Fruit fly (Drosophila melanogaster) whole organism, embryonic: ENCODE measurements around the gene pcm.

Source experiments
- Atf3 ChIP-seq: fragments of 200-800 bp; sonication (Bioruptor generic); optimal IDR thresholded peaks from 3 replicates; lab custom pipeline; 2016; ENCODE audit warnings: missing biosample characterization, missing genetic modification characterization
- CG10979 ChIP-seq: fragments of 200-800 bp; sonication (Bioruptor generic); optimal IDR thresholded peaks from 2 replicates; lab custom pipeline; 2018; ENCODE audit warnings: missing biosample characterization, mild to moderate bottlenecking, missing genetic modification characterization, moderate library complexity
- CG11504 ChIP-seq: fragments of 200-800 bp; sonication (Bioruptor generic); optimal IDR thresholded peaks from 3 replicates; lab custom pipeline; 2019; ENCODE audit warnings: missing biosample characterization, mild to moderate bottlenecking, missing genetic modification characterization, moderate library complexity
- CG11560 ChIP-seq: fragments of 200-800 bp; sonication (Bioruptor generic); IDR thresholded peaks from 3 replicates; pipeline ENCODE4 v1.3.6; 2022; ENCODE audit warnings: missing biosample characterization, missing genetic modification characterization
- CG12219 ChIP-seq: fragments of 200-800 bp; sonication (Bioruptor generic); optimal IDR thresholded peaks from 3 replicates; lab custom pipeline; 2018; ENCODE audit warnings: missing biosample characterization, mild to moderate bottlenecking, missing genetic modification characterization
- CG1233 ChIP-seq: fragments of 200-800 bp; sonication (Bioruptor generic); optimal IDR thresholded peaks from 4 replicates; lab custom pipeline; 2018; ENCODE audit warnings: missing biosample characterization, mild to moderate bottlenecking, missing genetic modification characterization
- CG12659 ChIP-seq: fragments of 200-800 bp; sonication (Bioruptor generic); optimal IDR thresholded peaks from 3 replicates; lab custom pipeline; 2017; ENCODE audit warnings: mild to moderate bottlenecking, missing biosample characterization, missing genetic modification reagents, missing genetic modification characterization
- CG14667 ChIP-seq: fragments of 200-800 bp; sonication (Bioruptor generic); IDR thresholded peaks from 2 replicates; pipeline ENCODE4 v1.3.6; 2022; ENCODE audit warnings: missing biosample characterization, missing genetic modification characterization
- CG17361 ChIP-seq: fragments of 200-800 bp; sonication (Bioruptor generic); IDR thresholded peaks from 3 replicates; pipeline ENCODE4 v1.3.6; 2022; ENCODE audit warnings: missing biosample characterization, missing genetic modification characterization
- CG17612 ChIP-seq: fragments of 200-800 bp; sonication (Bioruptor generic); IDR thresholded peaks from 2 replicates; pipeline ENCODE4 v1.3.6; 2022; ENCODE audit warnings: missing biosample characterization, missing genetic modification characterization
- CG2875 ChIP-seq: fragments of 200-800 bp; sonication (Bioruptor generic); optimal IDR thresholded peaks from 2 replicates; lab custom pipeline; 2017; ENCODE audit warnings: missing biosample characterization, mild to moderate bottlenecking, missing genetic modification characterization, missing genetic modification reagents
- CG2889 ChIP-seq: fragments of 200-800 bp; sonication (Bioruptor generic); IDR thresholded peaks from 3 replicates; pipeline ENCODE4 v1.3.6; 2022; ENCODE audit warnings: missing biosample characterization, missing genetic modification characterization
- CG30403 ChIP-seq: fragments of 200-800 bp; sonication (Bioruptor generic); optimal IDR thresholded peaks from 3 replicates; lab custom pipeline; 2016; ENCODE audit warnings: missing biosample characterization, missing genetic modification characterization
- CG3065 ChIP-seq: fragments of 200-800 bp; sonication (Bioruptor generic); optimal IDR thresholded peaks from 2 replicates; lab custom pipeline; 2016; ENCODE audit warnings: missing biosample characterization, missing genetic modification characterization
- CG33213 ChIP-seq: fragments of 200-800 bp; sonication (Bioruptor generic); optimal IDR thresholded peaks from 3 replicates; lab custom pipeline; 2016; ENCODE audit warnings: missing biosample characterization, missing genetic modification characterization
- CG3407 ChIP-seq: fragments of 200-800 bp; sonication (Bioruptor generic); optimal IDR thresholded peaks from 2 replicates; lab custom pipeline; 2018; ENCODE audit warnings: missing biosample characterization, mild to moderate bottlenecking, missing genetic modification characterization
- CG3726 ChIP-seq: fragments of 200-800 bp; sonication (Bioruptor generic); IDR thresholded peaks from 3 replicates; pipeline ENCODE4, ENCODE4 v1.3.6; 2022; ENCODE audit warnings: missing biosample characterization, missing genetic modification characterization
- CG4424 ChIP-seq: fragments of 200-800 bp; sonication (Bioruptor generic); optimal IDR thresholded peaks from 3 replicates; lab custom pipeline; 2016; ENCODE audit warnings: missing biosample characterization, missing genetic modification characterization
- CG4730 ChIP-seq: fragments of 200-800 bp; sonication (Bioruptor generic); IDR thresholded peaks from 2 replicates; pipeline ENCODE4 v1.3.6; 2022; ENCODE audit warnings: missing biosample characterization, missing genetic modification characterization
- CG6175 ChIP-seq: fragments of 200-800 bp; sonication (Bioruptor generic); IDR thresholded peaks from 3 replicates; pipeline ENCODE4 v1.3.6; 2022; ENCODE audit warnings: missing biosample characterization, missing genetic modification characterization
- CG6791 ChIP-seq: fragments of 200-800 bp; sonication (Bioruptor generic); IDR thresholded peaks from 3 replicates; pipeline ENCODE4 v1.3.6; 2022; ENCODE audit warnings: missing biosample characterization, missing genetic modification characterization; ENCODE audit not compliant: partially characterized antibody
- CG7357 ChIP-seq: fragments of 200-800 bp; sonication (Bioruptor generic); IDR thresholded peaks from 3 replicates; pipeline ENCODE4 v1.3.6; 2022; ENCODE audit warnings: missing biosample characterization, missing genetic modification characterization
- CG7839 ChIP-seq: fragments of 200-800 bp; sonication (Bioruptor generic); optimal IDR thresholded peaks from 3 replicates; lab custom pipeline; 2018; ENCODE audit warnings: missing biosample characterization, mild to moderate bottlenecking, missing genetic modification characterization, moderate library complexity
- CG8290 ChIP-seq, 3 experiments: fragments of 200-800 bp; sonication (Bioruptor generic); optimal IDR thresholded peaks; 2 replicates each; lab custom pipeline; 2016 to 2019; ENCODE audit warnings: missing biosample characterization in 3 of 3, missing genetic modification characterization in 3 of 3, mild to moderate bottlenecking in 2 of 3, moderate library complexity in 1 of 3
- CG8359 ChIP-seq: fragments of 200-800 bp; sonication (Bioruptor generic); optimal IDR thresholded peaks from 2 replicates; lab custom pipeline; 2017; ENCODE audit warnings: missing biosample characterization, mild to moderate bottlenecking, missing genetic modification characterization, borderline replicate concordance
- CG9817 ChIP-seq: fragments of 200-800 bp; sonication (Bioruptor generic); optimal IDR thresholded peaks from 2 replicates; lab custom pipeline; 2018; ENCODE audit warnings: missing biosample characterization, mild to moderate bottlenecking, missing genetic modification characterization, moderate library complexity
- CkIIα-i1 ChIP-seq: fragments of 200-800 bp; sonication (Bioruptor generic); IDR thresholded peaks from 2 replicates; pipeline ENCODE4 v1.3.6; 2022; ENCODE audit warnings: missing biosample characterization, missing genetic modification characterization
- Gug ChIP-seq: fragments of 200-800 bp; sonication (Bioruptor generic); IDR thresholded peaks from 4 replicates; pipeline ENCODE4 v1.3.6; 2022; ENCODE audit warnings: missing biosample characterization, missing genetic modification characterization
- H15 ChIP-seq: fragments of 200-800 bp; sonication (Bioruptor generic); IDR thresholded peaks from 3 replicates; pipeline ENCODE4 v1.3.6; 2022; ENCODE audit warnings: missing biosample characterization, missing genetic modification characterization
- HLH54F ChIP-seq: fragments of 200-800 bp; sonication (Bioruptor generic); optimal IDR thresholded peaks from 3 replicates; lab custom pipeline; 2016; ENCODE audit warnings: missing biosample characterization, missing genetic modification characterization
- HLHmδ ChIP-seq: fragments of 200-800 bp; sonication (Bioruptor generic); optimal IDR thresholded peaks from 2 replicates; lab custom pipeline; 2018; ENCODE audit warnings: missing biosample characterization, mild to moderate bottlenecking, missing genetic modification characterization, moderate library complexity
- Hmr ChIP-seq: fragments of 200-800 bp; sonication (Bioruptor generic); optimal IDR thresholded peaks from 3 replicates; lab custom pipeline; 2017; ENCODE audit warnings: mild to moderate bottlenecking, missing biosample characterization, missing genetic modification reagents, missing genetic modification characterization
- Nf-YC ChIP-seq: fragments of 200-800 bp; optimal IDR thresholded peaks from 3 replicates; lab custom pipeline; 2019; ENCODE audit warnings: missing biosample characterization, mild to moderate bottlenecking, missing genetic modification characterization, moderate library complexity
- Opbp ChIP-seq: fragments of 200-800 bp; sonication (Bioruptor generic); IDR thresholded peaks from 3 replicates; pipeline ENCODE4 v1.3.6; 2022; ENCODE audit warnings: missing biosample characterization, missing genetic modification characterization; ENCODE audit not compliant: partially characterized antibody
- Ravus ChIP-seq: fragments of 200-800 bp; sonication (Bioruptor generic); IDR thresholded peaks from 2 replicates; pipeline ENCODE4 v1.3.6; 2022; ENCODE audit warnings: missing biosample characterization, missing genetic modification characterization
- Sry-δ ChIP-seq: fragments of 200-800 bp; sonication (Bioruptor generic); optimal IDR thresholded peaks from 2 replicates; lab custom pipeline; 2016; ENCODE audit warnings: missing biosample characterization, missing genetic modification characterization
- ase ChIP-seq: fragments of 200-800 bp; sonication (Bioruptor generic); IDR thresholded peaks from 3 replicates; pipeline ENCODE4 v1.3.6; 2022; ENCODE audit warnings: missing biosample characterization, missing genetic modification characterization
- dysf ChIP-seq: fragments of 200-800 bp; sonication (Bioruptor generic); IDR thresholded peaks from 3 replicates; pipeline ENCODE4 v1.3.6; 2022; ENCODE audit warnings: missing biosample characterization, missing genetic modification characterization
- gce ChIP-seq: fragments of 200-800 bp; sonication (Bioruptor generic); IDR thresholded peaks from 3 replicates; pipeline ENCODE4 v1.3.6; 2022; ENCODE audit warnings: missing biosample characterization, missing genetic modification characterization
- hbn ChIP-seq: fragments of 200-800 bp; sonication (Bioruptor generic); IDR thresholded peaks from 2 replicates; pipeline ENCODE4 v1.3.6; 2022; ENCODE audit warnings: missing biosample characterization, missing genetic modification characterization; ENCODE audit not compliant: partially characterized antibody
- jigr1 ChIP-seq: fragments of 200-800 bp; sonication (Bioruptor generic); IDR thresholded peaks from 3 replicates; pipeline ENCODE4 v1.3.6; 2022; ENCODE audit warnings: missing biosample characterization, missing genetic modification characterization
- nerfin-2 ChIP-seq: fragments of 200-800 bp; sonication (Bioruptor generic); IDR thresholded peaks from 2 replicates; pipeline ENCODE4 v1.3.6; 2022; ENCODE audit warnings: missing biosample characterization, missing genetic modification characterization; ENCODE audit not compliant: partially characterized antibody
- otp ChIP-seq: fragments of 200-800 bp; sonication (Bioruptor generic); IDR thresholded peaks from 3 replicates; pipeline ENCODE4, ENCODE4 v1.3.6; 2022; ENCODE audit warnings: missing biosample characterization, missing genetic modification characterization
- pho ChIP-seq: fragments of 200-800 bp; sonication (Bioruptor generic); optimal IDR thresholded peaks from 2 replicates; lab custom pipeline; 2016; ENCODE audit warnings: missing biosample characterization, missing genetic modification characterization
- scrt ChIP-seq: fragments of 200-800 bp; sonication (Bioruptor generic); optimal IDR thresholded peaks from 2 replicates; lab custom pipeline; 2018; ENCODE audit warnings: missing biosample characterization, mild to moderate bottlenecking, missing genetic modification characterization, moderate library complexity
- seq ChIP-seq: fragments of 200-800 bp; sonication (Bioruptor generic); IDR thresholded peaks from 2 replicates; pipeline ENCODE4 v1.3.6; 2022; ENCODE audit warnings: missing biosample characterization, missing genetic modification characterization
- tll ChIP-seq, 2 experiments: fragments of 200-800 bp in 1 of 2; fragments of >200 bp in 1 of 2; sonication (Bioruptor generic) in 1 of 2; optimal IDR thresholded peaks; 2 replicates each; lab custom pipeline; 2017 to 2019; ENCODE audit warnings: missing biosample characterization in 2 of 2, missing genetic modification characterization in 2 of 2, mild to moderate bottlenecking in 1 of 2, moderate library complexity in 1 of 2

Gene pcm

dm6 chrX:19495611-19496583 is 4.1 kb upstream of the pcm start (continued):
- no peak for TF ChIP-seq CG6175 (GFP tag; lab: Robert Waterston, UW)
- no peak for TF ChIP-seq nerfin-2
- TF ChIP-seq CG7357 (GFP tag; lab: Robert Waterston, UW): peak; percentile 21; the same call in 1 of the 3 replicates
- peak; percentile 18 for TF ChIP-seq CG4424 (GFP tag; lab: Kevin White, UChicago)
- TF ChIP-seq CG8359 (GFP tag; lab: Kevin White, UChicago): no peak
- no peak for TF ChIP-seq CG2875 (GFP tag; lab: Kevin White, UChicago)
- no peak for TF ChIP-seq CG3407 (GFP tag; lab: Kevin White, UChicago)
- no peak; the same call in 1 of the 2 replicates for TF ChIP-seq Ravus (GFP tag; lab: Robert Waterston, UW)
- TF ChIP-seq CG12659 (GFP tag; lab: Kevin White, UChicago): peak; percentile 45
- peak; percentile 75 for TF ChIP-seq dysf (GFP tag; lab: Robert Waterston, UW)
- peak; percentile 67 for TF ChIP-seq CG12219
- TF ChIP-seq CG1233 (GFP tag; lab: Kevin White, UChicago): peak; percentile 31
- TF ChIP-seq CG11504 (tag; lab: Kevin White, UChicago): peak; percentile 72
- TF ChIP-seq CG11560 (tag; lab: Robert Waterston, UW): peak; percentile 18; the same call in 1 of the 3 replicates
- no peak for TF ChIP-seq CG33213 (GFP tag; lab: Kevin White, UChicago)
- peak; percentile 57 for TF ChIP-seq Nf-YC
- no peak for TF ChIP-seq CG3726 (GFP tag; lab: Robert Waterston, UW)
- TF ChIP-seq otp (GFP tag; lab: Robert Waterston, UW): no peak
- TF ChIP-seq Sry-δ (GFP tag; lab: Kevin White, UChicago): peak; percentile 24
- TF ChIP-seq gce (GFP tag; lab: Robert Waterston, UW): peak; percentile 70; the same call in 1 of the 3 replicates
- no peak for TF ChIP-seq CG3065
- no peak for TF ChIP-seq tll (GFP tag; optimal IDR thresholded peaks at IDR 0.05; lab: Kevin White, UChicago)
- peak; percentile 65 for TF ChIP-seq HLH54F (GFP tag; lab: Kevin White, UChicago)
- TF ChIP-seq CG8290 (GFP tag; optimal IDR thresholded peaks at IDR 0.05; lab: Kevin White, UChicago): no peak
- peak in 1 of 2 experiments; percentile 93 for TF ChIP-seq CG8290 (tag; optimal IDR thresholded peaks at IDR 0.05; lab: Kevin White, UChicago)
- 0 out of 2 replicates have a peak, but pooled peaks have one; percentile 20 for TF ChIP-seq CG4730 (GFP tag; lab: Robert Waterston, UW)
- no peak for TF ChIP-seq CG17612 (GFP tag; lab: Robert Waterston, UW)
- TF ChIP-seq HLHmδ: no peak
- peak; percentile 43; the same call in 1 of the 3 replicates for TF ChIP-seq CG17361
- TF ChIP-seq seq (GFP tag; lab: Robert Waterston, UW): peak; percentile 56; the same call in 1 of the 2 replicates
- TF ChIP-seq scrt (GFP tag; lab: Kevin White, UChicago): peak; percentile 41
- peak; percentile 58 for TF ChIP-seq CG9817 (tag; lab: Kevin White, UChicago)
- TF ChIP-seq ase (GFP tag; lab: Robert Waterston, UW): no peak
- TF ChIP-seq pho: peak; percentile 63
- TF ChIP-seq CG6791 (GFP tag; lab: Robert Waterston, UW): no peak
- peak; percentile 63 for TF ChIP-seq CG7839
- peak; percentile 71 for TF ChIP-seq Hmr (GFP tag; lab: Kevin White, UChicago)
- no peak for TF ChIP-seq hbn
- peak; percentile 26 for TF ChIP-seq Atf3 (GFP tag; lab: Kevin White, UChicago)
- peak; percentile 58 for TF ChIP-seq CG30403 (GFP tag; lab: Kevin White, UChicago)
- TF ChIP-seq CkIIα-i1: no peak
- TF ChIP-seq CG14667: peak; percentile 43; the same call in 1 of the 2 replicates
- TF ChIP-seq CG10979: peak; percentile 46
- TF ChIP-seq Gug (GFP tag; lab: Robert Waterston, UW): peak; percentile 45; the same call in 2 of the 4 replicates
- 0 out of 3 replicates have a peak, but pooled peaks have one; percentile 23 for TF ChIP-seq jigr1 (GFP tag; lab: Robert Waterston, UW)
- no peak for TF ChIP-seq Opbp (GFP tag; lab: Robert Waterston, UW)
- 0 out of 3 replicates have a peak, but pooled peaks have one; percentile 23 for TF ChIP-seq CG2889 (GFP tag; lab: Robert Waterston, UW)
- 0 out of 3 replicates have a peak, but pooled peaks have one; percentile 23 for TF ChIP-seq H15
